Worm (Caenorhabditis elegans) whole organism, L4/young adult: ENCODE results near the gene plc-2.

ENCODE experiments used
- dao-5 ChIP-seq: sonication (generic microtip); optimal IDR thresholded peaks from 2 replicates; lab custom pipeline; 2016; ENCODE audit warnings: missing genotype, missing genetic modification characterization, moderate library complexity, missing compliant biosample characterization
- him-1 ChIP-seq: sonication (generic microtip); optimal IDR thresholded peaks from 2 replicates; lab custom pipeline; 2016; ENCODE audit warnings: missing genotype, missing genetic modification reagents, missing genetic modification characterization, missing compliant biosample characterization

DNA sequence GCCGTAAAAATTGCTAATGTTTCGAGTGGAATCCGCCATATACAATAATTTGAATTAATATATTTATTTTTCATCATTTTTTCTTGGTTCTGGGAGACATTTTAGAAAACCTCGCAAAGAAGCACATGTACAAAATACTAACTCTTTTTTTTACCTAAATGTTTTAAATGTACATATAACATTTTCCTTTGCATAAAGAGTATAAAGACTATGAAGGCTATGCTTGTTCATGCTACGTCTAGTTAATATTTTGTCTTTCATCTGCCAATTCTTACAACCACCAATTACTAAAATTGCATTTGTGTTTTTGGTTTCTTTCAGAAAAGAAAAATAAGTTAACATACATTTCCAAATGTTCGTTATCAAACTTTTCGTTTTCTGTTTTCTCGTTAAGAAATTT, 29.0 kb downstream of the plc-2 start, which contains the start of gene irld-25:
- TF ChIP-seq dao-5 (tag; lab: Kevin White, UChicago) (no peak), him-1 (tag; lab: Kevin White, UChicago) (no peak)
